Worm (Caenorhabditis elegans) whole organism, L3 larva: ENCODE measurements around the gene R155.5.

Source experiments
- ama-1 ChIP-seq: fragments of 150-350 bp; optimal IDR thresholded peaks from 2 replicates; lab custom pipeline; 2018
- elt-1 ChIP-seq: fragments of 150-350 bp; optimal IDR thresholded peaks from 2 replicates; lab custom pipeline; 2014; ENCODE audit warnings: missing biosample characterization, missing genetic modification characterization
- lin-15B ChIP-seq: fragments of 150-350 bp; optimal IDR thresholded peaks from 2 replicates; lab custom pipeline; 2014; ENCODE audit warnings: missing biosample characterization, missing genetic modification characterization
- mml-1 ChIP-seq: fragments of 150-350 bp; sonication (generic microtip); optimal IDR thresholded peaks from 3 replicates; lab custom pipeline; 2014; ENCODE audit warnings: missing biosample characterization, missing genetic modification characterization
- nfya-1 ChIP-seq: sonication (generic microtip); optimal IDR thresholded peaks from 2 replicates; lab custom pipeline; 2017; ENCODE audit warnings: missing genetic modification characterization, mild to moderate bottlenecking, missing compliant biosample characterization, antibody characterized with exemption, moderate library complexity; ENCODE audit not compliant: insufficient read depth
- nhr-237 ChIP-seq: fragments of 150-350 bp; optimal IDR thresholded peaks from 2 replicates; lab custom pipeline; 2014; ENCODE audit warnings: missing biosample characterization, missing genetic modification characterization
- unc-39 ChIP-seq: sonication (generic microtip); optimal IDR thresholded peaks from 4 replicates; lab custom pipeline; 2017; ENCODE audit warnings: missing biosample characterization, missing genetic modification characterization
- zag-1 ChIP-seq: fragments of 150-350 bp; optimal IDR thresholded peaks from 2 replicates; lab custom pipeline; 2014; ENCODE audit warnings: missing biosample characterization, missing genetic modification characterization

- TF ChIP-seq elt-1 (tag; lab: Kevin White, UChicago) (no peak), nfya-1 (tag; lab: Kevin White, UChicago) (no peak), lin-15B (tag; lab: Kevin White, UChicago) (no peak), unc-39 (tag; lab: Kevin White, UChicago) (no peak), mml-1 (tag; lab: Kevin White, UChicago) (no peak), zag-1 (tag; lab: Kevin White, UChicago) (no peak), nhr-237 (tag; lab: Kevin White, UChicago) (no peak), ama-1 (no peak)
Observed at ce11 chrIII:1922516-1922915, 47.8 kb downstream of the R155.5 start.
